Worm (Caenorhabditis elegans): Measurements from ENCODE around the gene dct-11.

Gene dct-11

ce11 chrX:5810677-5811076 lies 28.9 kb downstream of the dct-11 start (continued):
- TF ChIP-seq sptf-1 (tag; optimal IDR thresholded peaks at IDR 0.05) (no peak), pax-3 (tag; optimal IDR thresholded peaks at IDR 0.05) (no peak), aha-1 (tag; optimal IDR thresholded peaks at IDR 0.05) (no peak), fos-1 (tag; optimal IDR thresholded peaks at IDR 0.05) (no peak), nhr-11 (tag; optimal IDR thresholded peaks at IDR 0.05) (no peak), F16B12.6 (tag; optimal IDR thresholded peaks at IDR 0.05) (no peak), nhr-20 (tag; optimal IDR thresholded peaks at IDR 0.05) (peak; percentile 39), mep-1 (tag; optimal IDR thresholded peaks at IDR 0.05) (peak; percentile 76), efl-1 (optimal IDR thresholded peaks at IDR 0.05) (no peak), efl-1 (GFP tag; optimal IDR thresholded peaks at IDR 0.05 in 1 of 2) (no peak), xbp-1 (tag; optimal IDR thresholded peaks at IDR 0.05) (no peak), pag-3 (tag; optimal IDR thresholded peaks at IDR 0.05; ENCODE audit: borderline replicate concordance, insufficient read depth) (no peak), zip-4 (GFP tag; optimal IDR thresholded peaks at IDR 0.05) (no peak), irx-1 (tag; optimal IDR thresholded peaks at IDR 0.05) (no peak), unc-130 (tag; optimal IDR thresholded peaks at IDR 0.05) (no peak), efl-3 (GFP tag; optimal IDR thresholded peaks at IDR 0.05) (no peak), egl-27 (tag; optimal IDR thresholded peaks at IDR 0.05) (no peak), aly-2 (tag; optimal IDR thresholded peaks at IDR 0.05) (no peak), elt-3 (tag; optimal IDR thresholded peaks at IDR 0.05) (peak in 2 of 6 experiments; percentile 25 to 50), lin-14 (GFP tag; optimal IDR thresholded peaks at IDR 0.05) (peak; percentile 83), ceh-82 (tag; optimal IDR thresholded peaks at IDR 0.05) (no peak), snpc-4 (tag; optimal IDR thresholded peaks at IDR 0.05) (no peak), C04F5.9 (tag; optimal IDR thresholded peaks at IDR 0.05) (no peak), tlp-1 (tag; optimal IDR thresholded peaks at IDR 0.05) (no peak), unc-62 (GFP tag; optimal IDR thresholded peaks at IDR 0.05) (no peak), fkh-8 (tag; optimal IDR thresholded peaks at IDR 0.05) (no peak), mdl-1 (tag; optimal IDR thresholded peaks at IDR 0.05) (no peak), lin-35 (GFP tag; optimal IDR thresholded peaks at IDR 0.05) (no peak), ztf-4 (tag; optimal IDR thresholded peaks at IDR 0.05) (no peak), blmp-1 (tag; optimal IDR thresholded peaks at IDR 0.05) (peak; percentile 66), ceh-8 (GFP tag; optimal IDR thresholded peaks at IDR 0.05) (no peak), mef-2 (tag; optimal IDR thresholded peaks at IDR 0.05) (no peak), dpl-1 (GFP tag; optimal IDR thresholded peaks at IDR 0.05) (no peak), nhr-84 (tag; optimal IDR thresholded peaks at IDR 0.05) (no peak), nhr-237 (tag; optimal IDR thresholded peaks at IDR 0.05) (no peak), pqm-1 (tag; optimal IDR thresholded peaks at IDR 0.05) (no peak), ceh-88 (GFP tag; IDR thresholded peaks at IDR 0.05) (no peak), vab-15 (tag; optimal IDR thresholded peaks at IDR 0.05) (no peak), lin-13 (GFP tag; optimal IDR thresholded peaks at IDR 0.05) (no peak), hlh-4 (tag; optimal IDR thresholded peaks at IDR 0.05) (no peak), nhr-19 (GFP tag; conservative IDR thresholded peaks at IDR 0.05) (peak; percentile 12; the same call in 1 of the 2 replicates), nhr-77 (tag; optimal IDR thresholded peaks at IDR 0.05) (no peak), C16A3.4 (tag; optimal IDR thresholded peaks at IDR 0.05) (no peak), hlh-17 (GFP tag; optimal IDR thresholded peaks at IDR 0.05; ENCODE audit: borderline replicate concordance) (no peak), dsc-1 (tag; optimal IDR thresholded peaks at IDR 0.05) (no peak), fkh-4 (tag; optimal IDR thresholded peaks at IDR 0.05; ENCODE audit: borderline replicate concordance) (no peak), ceh-63 (GFP tag; optimal IDR thresholded peaks at IDR 0.05) (no peak), rnt-1 (tag; optimal IDR thresholded peaks at IDR 0.05) (peak; percentile 5), jun-1 (tag; optimal IDR thresholded peaks at IDR 0.05) (no peak), nhr-47 (tag; optimal IDR thresholded peaks at IDR 0.05) (no peak), sup-37 (GFP tag; optimal IDR thresholded peaks at IDR 0.05) (no peak), lir-3 (tag; optimal IDR thresholded peaks at IDR 0.05; ENCODE audit: poor library complexity) (no peak), grh-1 (GFP tag; IDR thresholded peaks at IDR 0.05) (no peak), ama-1 (optimal IDR thresholded peaks at IDR 0.05) (no peak)

Data from whole organism, L1 larva.